Worm (Caenorhabditis elegans) whole organism, L1 larva: Measurements from ENCODE around the gene npr-11.

ENCODE experiments used
- aha-1 ChIP-seq: fragments of 150-350 bp; optimal IDR thresholded peaks from 2 replicates; lab custom pipeline; 2014; ENCODE audit warnings: missing biosample characterization, missing genetic modification characterization
- alr-1 ChIP-seq: fragments of 200-800 bp; sonication (Bioruptor generic); optimal IDR thresholded peaks from 2 replicates; lab custom pipeline; 2018; ENCODE audit warnings: borderline replicate concordance, mild to moderate bottlenecking, missing genetic modification characterization, missing compliant biosample characterization
- aly-2 ChIP-seq: fragments of 150-350 bp; optimal IDR thresholded peaks from 2 replicates; lab custom pipeline; 2014; ENCODE audit warnings: missing biosample characterization, missing genetic modification characterization
- ama-1 ChIP-seq: fragments of 150-350 bp; optimal IDR thresholded peaks from 2 replicates; lab custom pipeline; 2014
- blmp-1 ChIP-seq: fragments of 150-350 bp; optimal IDR thresholded peaks from 2 replicates; lab custom pipeline; 2014; ENCODE audit warnings: missing biosample characterization, missing genetic modification characterization
- ceh-63 ChIP-seq: fragments of 200-800 bp; sonication (Bioruptor generic); optimal IDR thresholded peaks from 2 replicates; lab custom pipeline; 2018; ENCODE audit warnings: mild to moderate bottlenecking, missing genetic modification characterization, missing compliant biosample characterization
- ceh-8 ChIP-seq: fragments of 200-800 bp; sonication (Bioruptor generic); optimal IDR thresholded peaks from 2 replicates; lab custom pipeline; 2018; ENCODE audit warnings: mild to moderate bottlenecking, missing genetic modification characterization, moderate library complexity, missing compliant biosample characterization
- ceh-82 ChIP-seq, 3 experiments: fragments of 150-350 bp in 1 of 3; sonication (generic microtip) in 2 of 3; optimal IDR thresholded peaks; 2 replicates each; lab custom pipeline; 2014 to 2017; ENCODE audit warnings: missing biosample characterization in 3 of 3, missing genetic modification characterization in 3 of 3
- ceh-90 ChIP-seq: sonication (generic microtip); optimal IDR thresholded peaks from 2 replicates; lab custom pipeline; 2016; ENCODE audit warnings: missing genetic modification characterization, missing compliant biosample characterization
- efl-1 ChIP-seq, 4 experiments: fragments of 150-350 bp; optimal IDR thresholded peaks in 3 of 4; peaks in 1 of 4; 1 replicate in 1 of 4; 2 replicates in 3 of 4; lab custom pipeline; 2014; ENCODE audit warnings: missing biosample characterization in 2 of 4, missing genetic modification characterization in 2 of 4, missing genetic modification reagents in 2 of 4
- egl-27 ChIP-seq, 2 experiments: fragments of 150-350 bp in 1 of 2; sonication (generic microtip); optimal IDR thresholded peaks; 3 replicates each; lab custom pipeline; 2017 to 2018; ENCODE audit warnings: missing biosample characterization in 2 of 2, missing genetic modification characterization in 2 of 2, missing genetic modification reagents in 2 of 2
- elt-2 ChIP-seq: sonication (generic microtip); optimal IDR thresholded peaks from 2 replicates; lab custom pipeline; 2016; ENCODE audit warnings: missing genetic modification characterization, mild to moderate bottlenecking, inconsistent platforms, missing compliant biosample characterization, missing genetic modification reagents
- ets-5 ChIP-seq: fragments of 200-800 bp; sonication (Bioruptor generic); IDR thresholded peaks from 2 replicates; pipeline ENCODE4 v1.3.6; 2022; ENCODE audit warnings: missing genetic modification characterization, missing compliant biosample characterization
- fkh-10 ChIP-seq: sonication (generic microtip); optimal IDR thresholded peaks from 2 replicates; lab custom pipeline; 2017; ENCODE audit warnings: missing biosample characterization, missing genetic modification reagents, missing genetic modification characterization
- fkh-4 ChIP-seq: sonication (generic microtip); optimal IDR thresholded peaks from 2 replicates; lab custom pipeline; 2016; ENCODE audit warnings: missing compliant biosample characterization, missing genetic modification characterization, borderline replicate concordance
- fkh-8 ChIP-seq: sonication (generic microtip); optimal IDR thresholded peaks from 2 replicates; lab custom pipeline; 2016; ENCODE audit warnings: mild to moderate bottlenecking, missing genetic modification characterization, missing compliant biosample characterization
- fos-1 ChIP-seq: fragments of 150-350 bp; optimal IDR thresholded peaks from 2 replicates; lab custom pipeline; 2014; ENCODE audit warnings: missing biosample characterization, missing genetic modification characterization
- hlh-4 ChIP-seq: sonication (generic microtip); optimal IDR thresholded peaks from 2 replicates; lab custom pipeline; 2016; ENCODE audit warnings: mild to moderate bottlenecking, missing genetic modification characterization, missing compliant biosample characterization
- irx-1 ChIP-seq: sonication (generic microtip); optimal IDR thresholded peaks from 2 replicates; lab custom pipeline; 2016; ENCODE audit warnings: missing genetic modification characterization, missing compliant biosample characterization
- isw-1 ChIP-seq: fragments of 200-800 bp; sonication (Bioruptor generic); IDR thresholded peaks from 2 replicates; pipeline ENCODE4 v1.3.6; 2022; ENCODE audit warnings: missing genetic modification characterization, missing compliant biosample characterization
- jun-1 ChIP-seq: fragments of 150-350 bp; optimal IDR thresholded peaks from 2 replicates; lab custom pipeline; 2014; ENCODE audit warnings: missing biosample characterization, missing genetic modification reagents, missing genetic modification characterization
- lin-13 ChIP-seq: fragments of 150-350 bp; optimal IDR thresholded peaks from 2 replicates; lab custom pipeline; 2014; ENCODE audit warnings: missing biosample characterization, missing genetic modification reagents, missing genetic modification characterization
- lin-14 ChIP-seq: fragments of 200-800 bp; sonication (Bioruptor generic); optimal IDR thresholded peaks from 2 replicates; lab custom pipeline; 2018; ENCODE audit warnings: mild to moderate bottlenecking, missing genetic modification characterization, moderate library complexity, missing compliant biosample characterization
- lin-15B ChIP-seq: fragments of 150-350 bp; sonication (generic microtip); optimal IDR thresholded peaks from 3 replicates; lab custom pipeline; 2014; ENCODE audit warnings: missing biosample characterization, missing genetic modification characterization
- lir-3 ChIP-seq: sonication (generic microtip); optimal IDR thresholded peaks from 2 replicates; lab custom pipeline; 2016; ENCODE audit warnings: mild to moderate bottlenecking, missing genetic modification characterization, moderate library complexity, missing compliant biosample characterization; ENCODE audit not compliant: poor library complexity
- mdl-1 ChIP-seq, 2 experiments: fragments of 150-350 bp; optimal IDR thresholded peaks; 2 replicates each; lab custom pipeline; 2014 to 2017; ENCODE audit warnings: missing biosample characterization in 2 of 2, missing genetic modification characterization in 2 of 2, inconsistent platforms in 1 of 2
- nhr-12 ChIP-seq: sonication (generic microtip); optimal IDR thresholded peaks from 2 replicates; lab custom pipeline; 2017; ENCODE audit warnings: missing biosample characterization, missing genetic modification characterization
- nhr-19 ChIP-seq: fragments of 200-800 bp; sonication (Bioruptor generic); conservative IDR thresholded peaks from 2 replicates; pipeline ENCODE4 v1.3.6; 2022; ENCODE audit warnings: missing genetic modification characterization, missing compliant biosample characterization
- nhr-20 ChIP-seq: sonication (generic microtip); optimal IDR thresholded peaks from 2 replicates; lab custom pipeline; 2016; ENCODE audit warnings: mild to moderate bottlenecking, missing genetic modification characterization, missing compliant biosample characterization
- nhr-28 ChIP-seq: fragments of 150-350 bp; optimal IDR thresholded peaks from 2 replicates; lab custom pipeline; 2014; ENCODE audit warnings: missing biosample characterization, missing genetic modification characterization
- nhr-76 ChIP-seq: sonication (generic microtip); optimal IDR thresholded peaks from 2 replicates; lab custom pipeline; 2017; ENCODE audit warnings: missing biosample characterization, missing genetic modification characterization
- nhr-85 ChIP-seq: sonication (generic microtip); peaks from one replicate; lab custom pipeline; 2016; ENCODE audit warnings: missing genetic modification characterization, inconsistent platforms, missing compliant biosample characterization
- nhr-90 ChIP-seq: sonication (generic microtip); optimal IDR thresholded peaks from 2 replicates; lab custom pipeline; 2016; ENCODE audit warnings: mild to moderate bottlenecking, missing genetic modification characterization, missing compliant biosample characterization; ENCODE audit not compliant: poor library complexity
- skn-1 ChIP-seq: fragments of 150-350 bp; optimal IDR thresholded peaks from 2 replicates; lab custom pipeline; 2014; ENCODE audit warnings: missing biosample characterization, missing genetic modification characterization
- sptf-1 ChIP-seq: fragments of 150-350 bp; optimal IDR thresholded peaks from 2 replicates; lab custom pipeline; 2014; ENCODE audit warnings: missing biosample characterization, missing genetic modification characterization
- swsn-7 ChIP-seq: sonication (generic microtip); optimal IDR thresholded peaks from 2 replicates; lab custom pipeline; 2016; ENCODE audit warnings: missing genetic modification characterization, missing compliant biosample characterization
- unc-30 ChIP-seq: sonication (generic microtip); optimal IDR thresholded peaks from 2 replicates; lab custom pipeline; 2017; ENCODE audit warnings: missing biosample characterization, missing genetic modification characterization
- unc-62 ChIP-seq: fragments of 150-350 bp; optimal IDR thresholded peaks from 2 replicates; lab custom pipeline; 2014; ENCODE audit warnings: missing biosample characterization, missing genetic modification reagents, missing genetic modification characterization
- unc-86 ChIP-seq: sonication (generic microtip); optimal IDR thresholded peaks from 2 replicates; lab custom pipeline; 2016; ENCODE audit warnings: missing genetic modification characterization, missing compliant biosample characterization
- vab-15 ChIP-seq: sonication (generic microtip); optimal IDR thresholded peaks from 2 replicates; lab custom pipeline; 2017; ENCODE audit warnings: missing genotype, mild to moderate bottlenecking, missing genetic modification characterization, missing compliant biosample characterization
- xbp-1 ChIP-seq: sonication (generic microtip); optimal IDR thresholded peaks from 2 replicates; lab custom pipeline; 2016; ENCODE audit warnings: missing genetic modification characterization, missing compliant biosample characterization
- ztf-11 ChIP-seq, 2 experiments: sonication (generic microtip); optimal IDR thresholded peaks; 2 replicates each; lab custom pipeline; 2016 to 2017; ENCODE audit warnings: missing genetic modification characterization in 2 of 2, missing biosample characterization in 1 of 2, missing compliant biosample characterization in 1 of 2

The npr-11 gene

ce11 chrX:1223841-1224240 is 31.6 kb downstream of the npr-11 start:
- TF ChIP-seq efl-1 (optimal IDR thresholded peaks at IDR 0.05; lab: Kevin White, UChicago) (no peak), efl-1 (GFP tag; optimal IDR thresholded peaks at IDR 0.05 in 1 of 2; lab: Kevin White, UChicago) (peak in 1 of 2 experiments; percentile 21), egl-27 (tag; optimal IDR thresholded peaks at IDR 0.05; lab: Kevin White, UChicago) (no peak), blmp-1 (tag; lab: Kevin White, UChicago) (peak; percentile 6)

- no peak for TF ChIP-seq egl-27 (tag; optimal IDR thresholded peaks at IDR 0.05; lab: Kevin White, UChicago)
- TF ChIP-seq skn-1 (tag; lab: Kevin White, UChicago), result no peak
- no peak for TF ChIP-seq ceh-63
- TF ChIP-seq lin-15B (tag; lab: Kevin White, UChicago), result no peak
- TF ChIP-seq unc-86, result no peak
- TF ChIP-seq nhr-28 (tag; lab: Kevin White, UChicago), result no peak
- no peak for TF ChIP-seq lin-13
- TF ChIP-seq nhr-19 (GFP tag; lab: Robert Waterston, UW), result no peak
- no peak for TF ChIP-seq ama-1 (lab: Kevin White, UChicago)
- no peak for TF ChIP-seq mdl-1 (tag; optimal IDR thresholded peaks at IDR 0.05; lab: Kevin White, UChicago)
- TF ChIP-seq isw-1 (GFP tag; lab: Robert Waterston, UW), result no peak
- no peak for TF ChIP-seq nhr-20 (tag; lab: Kevin White, UChicago)
- no peak for TF ChIP-seq xbp-1 (tag; lab: Kevin White, UChicago)
- TF ChIP-seq ceh-8 (GFP tag; lab: Kevin White, UChicago), result no peak
- no peak for TF ChIP-seq ztf-11 (tag; optimal IDR thresholded peaks at IDR 0.05; lab: Kevin White, UChicago)
- no peak for TF ChIP-seq nhr-12 (tag; lab: Kevin White, UChicago)
- no peak for TF ChIP-seq vab-15 (tag; lab: Kevin White, UChicago)
- no peak for TF ChIP-seq jun-1 (tag; lab: Kevin White, UChicago)
Measured at ce11 chrX:1223089-1223488, 32.4 kb downstream of the npr-11 start.

- TF ChIP-seq fkh-8 (tag; lab: Kevin White, UChicago) (no peak), jun-1 (tag; lab: Kevin White, UChicago) (no peak), unc-86 (no peak), nhr-85 (tag; lab: Kevin White, UChicago) (peak; percentile 51), hlh-4 (tag; lab: Kevin White, UChicago) (no peak), ceh-8 (GFP tag; lab: Kevin White, UChicago) (no peak), fkh-4 (tag; lab: Kevin White, UChicago) (no peak), swsn-7 (tag; lab: Kevin White, UChicago) (no peak), nhr-28 (tag; lab: Kevin White, UChicago) (no peak), efl-1 (optimal IDR thresholded peaks at IDR 0.05; lab: Kevin White, UChicago) (no peak), efl-1 (GFP tag; optimal IDR thresholded peaks at IDR 0.05 in 1 of 2; lab: Kevin White, UChicago) (no peak), aha-1 (tag; lab: Kevin White, UChicago) (no peak), ets-5 (GFP tag; lab: Robert Waterston, UW) (no peak), ceh-63 (no peak), unc-62 (GFP tag; lab: Kevin White, UChicago) (no peak), aly-2 (tag; lab: Kevin White, UChicago) (no peak), lir-3 (tag; lab: Kevin White, UChicago) (no peak), lin-14 (peak; percentile 8)
Measured at ce11 chrX:1222391-1222790, 33.1 kb downstream of the npr-11 start.

ce11 chrX:1218457-1218856 is 37.0 kb downstream of the npr-11 start:
- no peak for TF ChIP-seq ceh-82 (tag; optimal IDR thresholded peaks at IDR 0.05; lab: Kevin White, UChicago)
- TF ChIP-seq nhr-90 (tag; lab: Kevin White, UChicago), result no peak
- TF ChIP-seq fkh-10 (GFP tag; lab: Kevin White, UChicago), result no peak
- no peak for TF ChIP-seq fos-1 (tag; lab: Kevin White, UChicago)
- TF ChIP-seq nhr-20 (tag; lab: Kevin White, UChicago), result no peak
- no peak for TF ChIP-seq ceh-90 (tag; lab: Kevin White, UChicago)
- no peak for TF ChIP-seq sptf-1 (tag; lab: Kevin White, UChicago)
- TF ChIP-seq unc-30 (tag; lab: Kevin White, UChicago), result no peak
- TF ChIP-seq nhr-76 (tag; lab: Kevin White, UChicago), result no peak
- TF ChIP-seq nhr-12 (tag; lab: Kevin White, UChicago), result no peak
- TF ChIP-seq alr-1 (tag; lab: Kevin White, UChicago), result no peak
- no peak for TF ChIP-seq vab-15 (tag; lab: Kevin White, UChicago)
- TF ChIP-seq elt-2 (tag; lab: Kevin White, UChicago), result no peak
- no peak for TF ChIP-seq nhr-19 (GFP tag; lab: Robert Waterston, UW)
- no peak for TF ChIP-seq irx-1 (tag; lab: Kevin White, UChicago)
